Worm (Caenorhabditis elegans): ENCODE data around the gene Y6E2A.7.

DNA sequence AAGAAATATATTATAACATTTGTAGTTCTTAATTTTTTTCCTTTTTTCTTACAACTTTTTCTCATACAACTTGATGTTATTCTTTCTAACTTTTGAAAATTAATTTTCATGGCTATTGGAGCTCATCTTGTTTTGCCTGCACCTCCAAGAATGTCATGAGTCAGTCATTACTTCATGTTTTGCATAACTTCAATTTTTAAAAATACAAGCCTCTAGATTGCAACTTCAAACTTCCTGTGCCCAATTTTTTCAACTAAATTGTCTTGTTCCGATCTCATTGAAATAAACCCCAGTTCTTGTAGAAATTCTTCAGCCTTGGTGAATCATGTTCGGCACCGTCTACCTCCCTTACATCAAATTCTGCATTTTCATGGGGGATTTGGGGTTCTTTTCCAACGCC, 38.8 kb downstream of the Y6E2A.7 start, which contains the start of gene str-9:
- TF ChIP-seq him-1 (tag; optimal IDR thresholded peaks at IDR 0.05) (no peak), dao-5 (tag; optimal IDR thresholded peaks at IDR 0.05) (no peak)

Data from whole organism, L4/young adult.